Fruit fly (Drosophila melanogaster) whole organism, embryonic: ENCODE results near the gene CG4382.

Experiments
- Bgb ChIP-seq: fragments of 200-800 bp; sonication (Bioruptor generic); IDR thresholded peaks from 2 replicates; pipeline ENCODE4 v1.3.6; 2022; ENCODE audit warnings: missing biosample characterization, missing genetic modification characterization; ENCODE audit not compliant: partially characterized antibody
- CG12219 ChIP-seq: fragments of 200-800 bp; sonication (Bioruptor generic); optimal IDR thresholded peaks from 3 replicates; lab custom pipeline; 2018; ENCODE audit warnings: missing biosample characterization, mild to moderate bottlenecking, missing genetic modification characterization
- CG12236 ChIP-seq: fragments of 200-800 bp; sonication (Bioruptor generic); optimal IDR thresholded peaks from 2 replicates; lab custom pipeline; 2016; ENCODE audit warnings: missing biosample characterization, missing genetic modification characterization
- CG12942 ChIP-seq: fragments of 200-800 bp; sonication (Bioruptor generic); optimal IDR thresholded peaks from 3 replicates; lab custom pipeline; 2016; ENCODE audit warnings: missing biosample characterization, missing genetic modification characterization
- CG13287 ChIP-seq: fragments of 200-800 bp; sonication (Bioruptor generic); IDR thresholded peaks from 2 replicates; pipeline ENCODE4 v1.3.6; 2022; ENCODE audit warnings: missing biosample characterization, missing genetic modification characterization; ENCODE audit not compliant: partially characterized antibody
- CG14667 ChIP-seq: fragments of 200-800 bp; sonication (Bioruptor generic); IDR thresholded peaks from 2 replicates; pipeline ENCODE4 v1.3.6; 2022; ENCODE audit warnings: missing biosample characterization, missing genetic modification characterization
- CG15479 ChIP-seq: fragments of 200-800 bp; sonication (Bioruptor generic); optimal IDR thresholded peaks from 3 replicates; lab custom pipeline; 2019; ENCODE audit warnings: missing biosample characterization, mild to moderate bottlenecking, missing genetic modification characterization, moderate library complexity
- CG17802 ChIP-seq: fragments of 200-800 bp; sonication (Bioruptor generic); optimal IDR thresholded peaks from 2 replicates; lab custom pipeline; 2018; ENCODE audit warnings: missing biosample characterization, mild to moderate bottlenecking, missing genetic modification characterization, moderate library complexity
- CG1832 ChIP-seq: fragments of 200-800 bp; sonication (Bioruptor generic); optimal IDR thresholded peaks from 2 replicates; lab custom pipeline; 2017; ENCODE audit warnings: missing biosample characterization, mild to moderate bottlenecking, missing genetic modification characterization, inconsistent platforms
- CG31365 ChIP-seq: fragments of 200-800 bp; sonication (Bioruptor generic); optimal IDR thresholded peaks from 2 replicates; lab custom pipeline; 2018; ENCODE audit warnings: missing biosample characterization, mild to moderate bottlenecking, missing genetic modification characterization
- CG32767 ChIP-seq: fragments of 200-800 bp; sonication (Bioruptor generic); IDR thresholded peaks from 2 replicates; pipeline ENCODE4 v1.3.6; 2022; ENCODE audit warnings: missing biosample characterization, missing genetic modification characterization
- CG4707 ChIP-seq: fragments of 200-800 bp; sonication (Bioruptor generic); optimal IDR thresholded peaks from 2 replicates; lab custom pipeline; 2018; ENCODE audit warnings: missing biosample characterization, mild to moderate bottlenecking, missing genetic modification characterization, moderate library complexity
- CG6175 ChIP-seq: fragments of 200-800 bp; sonication (Bioruptor generic); IDR thresholded peaks from 3 replicates; pipeline ENCODE4 v1.3.6; 2022; ENCODE audit warnings: missing biosample characterization, missing genetic modification characterization
- CG6654 ChIP-seq: fragments of 200-800 bp; sonication (Bioruptor generic); optimal IDR thresholded peaks from 2 replicates; lab custom pipeline; 2017; ENCODE audit warnings: missing biosample characterization, mild to moderate bottlenecking, missing genetic modification characterization
- CG7745 ChIP-seq: fragments of 200-800 bp; sonication (Bioruptor generic); optimal IDR thresholded peaks from 2 replicates; lab custom pipeline; 2018; ENCODE audit warnings: missing biosample characterization, mild to moderate bottlenecking, missing genetic modification characterization, moderate library complexity
- CG9215 ChIP-seq: fragments of 200-800 bp; sonication (Bioruptor generic); IDR thresholded peaks from 2 replicates; pipeline ENCODE4 v1.3.6; 2022; ENCODE audit warnings: missing biosample characterization, missing genetic modification characterization
- Dek ChIP-seq: fragments of 200-800 bp; sonication (Bioruptor generic); optimal IDR thresholded peaks from 3 replicates; lab custom pipeline; 2019; ENCODE audit warnings: missing biosample characterization, mild to moderate bottlenecking, missing genetic modification characterization, moderate library complexity
- E2f2 ChIP-seq: fragments of 200-800 bp; sonication (Bioruptor generic); IDR thresholded peaks from 2 replicates; pipeline ENCODE4 v1.3.6; 2022; ENCODE audit warnings: missing biosample characterization, missing genetic modification characterization
- Ets65A ChIP-seq: fragments of 200-800 bp; sonication (Bioruptor generic); peaks from one replicate; lab custom pipeline; 2016; ENCODE audit warnings: missing biosample characterization, missing genetic modification characterization
- GATAe ChIP-seq: fragments of 200-800 bp; sonication (Bioruptor generic); conservative IDR thresholded peaks from 2 replicates; pipeline ENCODE4 v1.3.6; 2022; ENCODE audit warnings: missing biosample characterization, missing genetic modification characterization
- HHEX ChIP-seq: fragments of 200-800 bp; sonication (Bioruptor generic); optimal IDR thresholded peaks from 3 replicates; lab custom pipeline; 2017; ENCODE audit warnings: missing biosample characterization, mild to moderate bottlenecking, missing genetic modification characterization, missing genetic modification reagents
- Hr51 ChIP-seq, 2 experiments: fragments of 200-800 bp; sonication (Bioruptor generic); optimal IDR thresholded peaks; 2 replicates in 1 of 2; 3 replicates in 1 of 2; lab custom pipeline; 2016 to 2018; ENCODE audit warnings: missing biosample characterization in 2 of 2, missing genetic modification characterization in 2 of 2, mild to moderate bottlenecking in 1 of 2, moderate library complexity in 1 of 2
- Hsf ChIP-seq: fragments of 200-800 bp; sonication (Bioruptor generic); optimal IDR thresholded peaks from 3 replicates; lab custom pipeline; 2016; ENCODE audit warnings: missing biosample characterization, missing genetic modification characterization
- Lhr ChIP-seq: fragments of 200-800 bp; sonication (Bioruptor generic); optimal IDR thresholded peaks from 3 replicates; lab custom pipeline; 2017; ENCODE audit warnings: mild to moderate bottlenecking, missing biosample characterization, missing genetic modification reagents, missing genetic modification characterization
- Med ChIP-seq: fragments of 200-800 bp; sonication (Bioruptor generic); peaks from one replicate; lab custom pipeline; 2016; ENCODE audit warnings: missing biosample characterization, missing genetic modification characterization, mild to moderate bottlenecking, inconsistent platforms, moderate library complexity
- Opbp ChIP-seq: fragments of 200-800 bp; sonication (Bioruptor generic); IDR thresholded peaks from 3 replicates; pipeline ENCODE4 v1.3.6; 2022; ENCODE audit warnings: missing biosample characterization, missing genetic modification characterization; ENCODE audit not compliant: partially characterized antibody
- Ptx1 ChIP-seq: fragments of 200-800 bp; sonication (Bioruptor generic); IDR thresholded peaks from 2 replicates; pipeline ENCODE4 v1.3.6; 2022; ENCODE audit warnings: missing biosample characterization, missing genetic modification characterization
- Rfx ChIP-seq: fragments of 200-800 bp; sonication (Bioruptor generic); IDR thresholded peaks from 2 replicates; pipeline ENCODE4 v1.3.6; 2022; ENCODE audit warnings: missing biosample characterization, missing genetic modification characterization
- Spps ChIP-seq: fragments of 200-800 bp; sonication (Bioruptor generic); optimal IDR thresholded peaks from 2 replicates; lab custom pipeline; 2018; ENCODE audit warnings: missing biosample characterization, mild to moderate bottlenecking, missing genetic modification characterization
- Ssrp ChIP-seq: fragments of 200-800 bp; sonication (Bioruptor generic); optimal IDR thresholded peaks from 2 replicates; lab custom pipeline; 2018; ENCODE audit warnings: missing biosample characterization, mild to moderate bottlenecking, missing genetic modification characterization, moderate library complexity
- Trl ChIP-seq, 3 experiments: fragments of >200 bp in 2 of 3; fragments of 200-800 bp in 1 of 3; sonication (Bioruptor generic) in 1 of 3; optimal IDR thresholded peaks; 2 replicates in 1 of 3; 3 replicates in 2 of 3; lab custom pipeline; 2016 to 2017; ENCODE audit warnings: missing biosample characterization in 1 of 3, missing genetic modification characterization in 1 of 3
- Xbp1 ChIP-seq: fragments of 200-800 bp; sonication (Bioruptor generic); optimal IDR thresholded peaks from 3 replicates; lab custom pipeline; 2016; ENCODE audit warnings: missing biosample characterization, mild to moderate bottlenecking, missing genetic modification characterization
- aop ChIP-seq: fragments of 200-800 bp; sonication (Bioruptor generic); IDR thresholded peaks from 2 replicates; pipeline ENCODE4 v1.3.6; 2022; ENCODE audit warnings: missing biosample characterization, missing genetic modification characterization
- bowl ChIP-seq: fragments of 200-800 bp; sonication (Bioruptor generic); IDR thresholded peaks from 2 replicates; pipeline ENCODE4 v1.3.6; 2022; ENCODE audit warnings: missing biosample characterization, missing genetic modification characterization
- croc ChIP-seq: fragments of 200-800 bp; sonication (Bioruptor generic); conservative IDR thresholded peaks from 3 replicates; pipeline ENCODE4 v1.3.6; 2022; ENCODE audit warnings: missing biosample characterization, missing genetic modification characterization
- crol ChIP-seq: fragments of 200-800 bp; sonication (Bioruptor generic); IDR thresholded peaks from 2 replicates; pipeline ENCODE4 v1.3.6; 2022; ENCODE audit warnings: missing biosample characterization, missing genetic modification characterization
- danr ChIP-seq: fragments of 200-800 bp; sonication (Bioruptor generic); IDR thresholded peaks from 2 replicates; pipeline ENCODE4 v1.3.6; 2022; ENCODE audit warnings: missing biosample characterization, missing genetic modification characterization
- dmrt11E ChIP-seq: fragments of 200-800 bp; sonication (Bioruptor generic); optimal IDR thresholded peaks from 3 replicates; lab custom pipeline; 2018; ENCODE audit warnings: missing biosample characterization, mild to moderate bottlenecking, missing genetic modification characterization, moderate library complexity
- exex ChIP-seq: fragments of 200-800 bp; sonication (Bioruptor generic); optimal IDR thresholded peaks from 4 replicates; lab custom pipeline; 2018; ENCODE audit warnings: missing biosample characterization, mild to moderate bottlenecking, missing genetic modification characterization, moderate library complexity
- grn ChIP-seq: fragments of 200-800 bp; sonication (Bioruptor generic); optimal IDR thresholded peaks from 3 replicates; lab custom pipeline; 2017; ENCODE audit warnings: missing biosample characterization, missing genetic modification characterization
- jumu ChIP-seq: fragments of 200-800 bp; sonication (Bioruptor generic); optimal IDR thresholded peaks from 3 replicates; lab custom pipeline; 2016; ENCODE audit warnings: missing biosample characterization, missing genetic modification characterization
- mirr ChIP-seq: fragments of 200-800 bp; sonication (Bioruptor generic); optimal IDR thresholded peaks from 3 replicates; lab custom pipeline; 2018; ENCODE audit warnings: missing biosample characterization, mild to moderate bottlenecking, missing genetic modification characterization
- p53 ChIP-seq: fragments of 200-800 bp; sonication (Bioruptor generic); optimal IDR thresholded peaks from 2 replicates; lab custom pipeline; 2016; ENCODE audit warnings: missing biosample characterization, missing genetic modification characterization
- salm ChIP-seq: fragments of 200-800 bp; sonication (Bioruptor generic); optimal IDR thresholded peaks from 2 replicates; lab custom pipeline; 2018; ENCODE audit warnings: missing biosample characterization, mild to moderate bottlenecking, missing genetic modification characterization
- sqz ChIP-seq: fragments of 200-800 bp; sonication (Bioruptor generic); optimal IDR thresholded peaks from 3 replicates; lab custom pipeline; 2018; ENCODE audit warnings: missing biosample characterization, mild to moderate bottlenecking, missing genetic modification characterization
- sug ChIP-seq: fragments of 200-800 bp; optimal IDR thresholded peaks from 2 replicates; lab custom pipeline; 2019; ENCODE audit warnings: missing biosample characterization, mild to moderate bottlenecking, missing genetic modification characterization, moderate library complexity
- toy ChIP-seq: fragments of 200-800 bp; sonication (Bioruptor generic); IDR thresholded peaks from 2 replicates; pipeline ENCODE4 v1.3.6; 2022; ENCODE audit warnings: missing biosample characterization, missing genetic modification characterization
- twi ChIP-seq: fragments of 200-800 bp; optimal IDR thresholded peaks from 2 replicates; lab custom pipeline; 2019; ENCODE audit warnings: missing biosample characterization, mild to moderate bottlenecking, missing genetic modification characterization, moderate library complexity
- vvl ChIP-seq: fragments of 200-800 bp; sonication (Bioruptor generic); IDR thresholded peaks from 2 replicates; pipeline ENCODE4 v1.3.6; 2022; ENCODE audit warnings: missing biosample characterization, missing genetic modification characterization

Gene CG4382

dm6 chr2L:9615561-9615960 lies 14.9 kb upstream of the CG4382 start:
- TF ChIP-seq bowl (no peak), Med (peak; percentile 65), Hr51 (GFP tag; optimal IDR thresholded peaks at IDR 0.05; lab: Kevin White, UChicago) (no peak), CG4707 (GFP tag; lab: Kevin White, UChicago) (no peak), Bgb (GFP tag; lab: Robert Waterston, UW) (peak; percentile 6; the same call in 1 of the 2 replicates), Spps (tag; lab: Kevin White, UChicago) (no peak)
- TF ChIP-seq, all 482 proteins: peak for 2

DNA sequence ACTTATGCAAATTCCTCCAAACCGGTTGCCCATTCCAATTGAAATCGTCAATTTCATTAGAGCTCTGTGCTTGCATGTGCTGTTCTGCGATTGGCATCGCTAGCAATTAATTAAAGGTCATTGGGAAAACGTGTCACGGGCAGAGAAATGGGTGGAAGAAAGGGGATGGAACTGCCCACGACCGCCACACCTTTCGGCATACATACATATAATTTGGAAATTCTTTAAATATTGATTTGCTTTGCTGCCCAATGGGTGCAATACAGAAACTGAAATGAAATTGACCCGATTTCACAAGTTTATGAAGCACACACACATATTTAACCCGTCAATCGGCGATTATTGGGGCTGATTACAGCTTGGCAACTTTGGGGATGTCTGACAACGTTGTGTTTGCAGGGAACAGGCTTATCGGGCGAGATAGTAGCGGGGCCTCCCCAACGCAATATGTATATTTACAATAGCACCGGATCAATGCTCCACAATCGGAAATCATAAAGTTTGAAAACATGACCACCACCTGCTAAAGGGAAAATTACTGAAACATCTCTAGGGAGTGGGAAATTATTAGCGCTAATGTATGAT lies 14.1 kb upstream of the CG4382 start:
- TF ChIP-seq grn (peak; percentile 58), Lhr (GFP tag; lab: Kevin White, UChicago) (no peak), CG12219 (GFP tag; lab: Kevin White, UChicago) (no peak), CG14667 (GFP tag; lab: Robert Waterston, UW) (no peak), vvl (GFP tag; lab: Robert Waterston, UW) (no peak; the same call in 1 of the 2 replicates), Rfx (GFP tag; lab: Robert Waterston, UW) (no peak), danr (GFP tag; lab: Robert Waterston, UW) (no peak), twi (no peak), Xbp1 (GFP tag; lab: Kevin White, UChicago) (no peak), CG31365 (tag; lab: Kevin White, UChicago) (no peak), Ptx1 (GFP tag; lab: Robert Waterston, UW) (no peak), CG6175 (GFP tag; lab: Robert Waterston, UW) (no peak), dmrt11E (tag; lab: Kevin White, UChicago) (no peak), Ets65A (GFP tag; lab: Kevin White, UChicago) (no peak), aop (no peak), CG1832 (GFP tag; lab: Kevin White, UChicago) (no peak), CG7745 (no peak), Dek (tag; lab: Kevin White, UChicago) (no peak), CG9215 (GFP tag; lab: Robert Waterston, UW) (no peak), HHEX (no peak), p53 (GFP tag; lab: Kevin White, UChicago) (no peak), CG32767 (GFP tag; lab: Robert Waterston, UW) (no peak), CG17802 (tag; lab: Kevin White, UChicago) (no peak), CG15479 (GFP tag; lab: Kevin White, UChicago) (no peak), mirr (peak; percentile 77), crol (GFP tag; lab: Robert Waterston, UW) (no peak), sug (tag; lab: Kevin White, UChicago) (peak; percentile 83), salm (tag; lab: Kevin White, UChicago) (no peak), toy (GFP tag; lab: Robert Waterston, UW) (no peak), exex (peak; percentile 76), E2f2 (GFP tag; lab: Robert Waterston, UW) (no peak), jumu (GFP tag; lab: Kevin White, UChicago) (no peak), Hsf (GFP tag; lab: Kevin White, UChicago) (no peak), CG12942 (GFP tag; lab: Kevin White, UChicago) (no peak), CG13287 (no peak), GATAe (no peak; the same call in 1 of the 2 replicates), Ssrp (tag; lab: Kevin White, UChicago) (no peak), Opbp (GFP tag; lab: Robert Waterston, UW) (no peak), Trl (optimal IDR thresholded peaks at IDR 0.05; lab: Kevin White, UChicago) (no peak), Trl (GFP tag; optimal IDR thresholded peaks at IDR 0.05; lab: Kevin White, UChicago) (no peak), CG12236 (GFP tag; lab: Kevin White, UChicago) (no peak), sqz (GFP tag; lab: Kevin White, UChicago) (no peak), croc (GFP tag; lab: Robert Waterston, UW) (no peak), CG6654 (no peak)
